Worm (Caenorhabditis elegans) whole organism, L4 larva: ENCODE results near the gene lgc-31.

ENCODE experiments used
- D1046.2 ChIP-seq: fragments of 200-800 bp; sonication (Bioruptor generic); IDR thresholded peaks from 2 replicates; pipeline ENCODE4 v1.3.6; 2022; ENCODE audit warnings: missing genetic modification characterization, missing compliant biosample characterization
- F26F4.8 ChIP-seq: fragments of 200-800 bp; sonication (Bioruptor generic); conservative IDR thresholded peaks from 2 replicates; pipeline ENCODE4 v1.3.6; 2022; ENCODE audit warnings: missing genetic modification characterization, missing compliant biosample characterization
- F44E2.7 ChIP-seq: fragments of 200-800 bp; sonication (Bioruptor generic); IDR thresholded peaks from 2 replicates; pipeline ENCODE4 v2.1.2; 2022; ENCODE audit warnings: missing genetic modification characterization, missing compliant biosample characterization
- T20F7.1 ChIP-seq: fragments of 200-800 bp; sonication (Bioruptor generic); optimal IDR thresholded peaks from 2 replicates; lab custom pipeline; 2018; ENCODE audit warnings: mild to moderate bottlenecking, missing genetic modification characterization, missing compliant biosample characterization
- T26A8.4 ChIP-seq: fragments of 200-800 bp; sonication (Bioruptor generic); IDR thresholded peaks from 2 replicates; pipeline ENCODE4 v1.3.6; 2022; ENCODE audit warnings: missing genetic modification characterization, missing compliant biosample characterization
- Y5F2A.4 ChIP-seq: fragments of 200-800 bp; sonication (Bioruptor generic); optimal IDR thresholded peaks from 2 replicates; lab custom pipeline; 2018; ENCODE audit warnings: mild to moderate bottlenecking, missing genetic modification characterization, missing compliant biosample characterization
- ZK337.2 ChIP-seq: fragments of 200-800 bp; sonication (Bioruptor generic); IDR thresholded peaks from 2 replicates; pipeline ENCODE4 v1.3.6; 2022; ENCODE audit warnings: missing genetic modification reagents, missing genetic modification characterization, missing compliant biosample characterization
- ZK546.5 ChIP-seq, 2 experiments: sonication (generic microtip); optimal IDR thresholded peaks; 2 replicates each; lab custom pipeline; 2017; ENCODE audit warnings: missing biosample characterization in 2 of 2, missing genetic modification characterization in 2 of 2
- aly-2 ChIP-seq: sonication (generic microtip); optimal IDR thresholded peaks from 2 replicates; lab custom pipeline; 2018; ENCODE audit warnings: missing biosample characterization, missing genetic modification characterization
- ama-1 ChIP-seq: fragments of 150-350 bp; optimal IDR thresholded peaks from 2 replicates; lab custom pipeline; 2014; ENCODE audit warnings: inconsistent platforms, mixed read lengths
- ceh-32 ChIP-seq: sonication (generic microtip); optimal IDR thresholded peaks from 2 replicates; lab custom pipeline; 2016; ENCODE audit warnings: mild to moderate bottlenecking, missing genetic modification characterization, missing compliant biosample characterization; ENCODE audit not compliant: poor library complexity
- ceh-44 ChIP-seq: fragments of 200-800 bp; sonication (Bioruptor generic); IDR thresholded peaks from 2 replicates; pipeline ENCODE4 v1.3.6; 2022; ENCODE audit warnings: missing genetic modification reagents, missing genetic modification characterization, missing compliant biosample characterization
- ceh-62 ChIP-seq: sonication (generic microtip); optimal IDR thresholded peaks from 2 replicates; lab custom pipeline; 2017; ENCODE audit warnings: missing biosample characterization, missing genetic modification characterization
- ctbp-1 ChIP-seq: fragments of 200-800 bp; sonication (Bioruptor generic); IDR thresholded peaks from 2 replicates; pipeline ENCODE4 v1.3.6; 2022; ENCODE audit warnings: missing genetic modification reagents, missing genetic modification characterization, missing compliant biosample characterization
- daf-12 ChIP-seq: fragments of 150-350 bp; optimal IDR thresholded peaks from 2 replicates; lab custom pipeline; 2014; ENCODE audit warnings: missing biosample characterization, missing genetic modification reagents, missing genetic modification characterization
- daf-16 ChIP-seq, 3 experiments: sonication (generic microtip); optimal IDR thresholded peaks; 2 replicates each; lab custom pipeline; 2016 to 2017; ENCODE audit warnings: missing genetic modification characterization in 3 of 3, missing genetic modification reagents in 3 of 3, mild to moderate bottlenecking in 2 of 3, missing compliant biosample characterization in 2 of 3, missing biosample characterization in 1 of 3, moderate library complexity in 1 of 3
- daf-19 ChIP-seq: fragments of 200-800 bp; sonication (Bioruptor generic); conservative IDR thresholded peaks from 2 replicates; pipeline ENCODE4 v1.3.6; 2022; ENCODE audit warnings: missing genetic modification characterization, missing compliant biosample characterization
- dmd-9 ChIP-seq: fragments of 200-800 bp; sonication (Bioruptor generic); IDR thresholded peaks from 2 replicates; pipeline ENCODE4 v1.3.6; 2022; ENCODE audit warnings: missing genetic modification reagents, missing genetic modification characterization, missing compliant biosample characterization
- dpl-1 ChIP-seq: fragments of 150-350 bp; optimal IDR thresholded peaks from 2 replicates; lab custom pipeline; 2014; ENCODE audit warnings: missing biosample characterization, missing genetic modification reagents, missing genetic modification characterization
- egl-27 ChIP-seq: sonication (generic microtip); optimal IDR thresholded peaks from 3 replicates; lab custom pipeline; 2017; ENCODE audit warnings: missing biosample characterization, missing genetic modification reagents, missing genetic modification characterization
- egl-43 ChIP-seq: fragments of 200-800 bp; sonication (Bioruptor generic); IDR thresholded peaks from 2 replicates; pipeline ENCODE4 v1.3.6; 2022; ENCODE audit warnings: missing genetic modification reagents, missing genetic modification characterization, missing compliant biosample characterization
- hlh-11 ChIP-seq: fragments of 200-800 bp; sonication (Bioruptor generic); optimal IDR thresholded peaks from 2 replicates; lab custom pipeline; 2018; ENCODE audit warnings: mild to moderate bottlenecking, missing genetic modification characterization, missing compliant biosample characterization
- hlh-30 ChIP-seq: sonication (generic microtip); optimal IDR thresholded peaks from 2 replicates; lab custom pipeline; 2017; ENCODE audit warnings: antibody characterized with exemption, mild to moderate bottlenecking, missing genetic modification characterization, missing compliant biosample characterization; ENCODE audit not compliant: insufficient read depth
- hmg-1.1 ChIP-seq: fragments of 200-800 bp; sonication (Bioruptor generic); IDR thresholded peaks from 2 replicates; pipeline ENCODE4 v1.3.6; 2022; ENCODE audit warnings: missing genetic modification reagents, missing genetic modification characterization, missing compliant biosample characterization
- jun-1 ChIP-seq: fragments of 150-350 bp; optimal IDR thresholded peaks from 2 replicates; lab custom pipeline; 2014; ENCODE audit warnings: missing biosample characterization, missing genetic modification reagents, missing genetic modification characterization
- lin-29 ChIP-seq: fragments of 200-800 bp; sonication (Bioruptor generic); IDR thresholded peaks from 2 replicates; pipeline ENCODE4 v1.3.6; 2022; ENCODE audit warnings: missing genetic modification reagents, missing genetic modification characterization, missing compliant biosample characterization
- lin-39 ChIP-seq: fragments of 150-350 bp; optimal IDR thresholded peaks from 2 replicates; lab custom pipeline; 2014; ENCODE audit warnings: missing biosample characterization, missing genetic modification reagents, missing genetic modification characterization
- lsy-2 ChIP-seq, 2 experiments: fragments of 150-350 bp in 1 of 2; sonication (generic microtip) in 1 of 2; optimal IDR thresholded peaks; 2 replicates each; lab custom pipeline; 2014 to 2017; ENCODE audit warnings: missing biosample characterization in 2 of 2, missing genetic modification characterization in 2 of 2
- madf-5 ChIP-seq, 2 experiments: fragments of 200-800 bp; sonication (Bioruptor generic); IDR thresholded peaks; 2 replicates each; pipeline ENCODE4 v1.3.6; 2022; ENCODE audit warnings: missing compliant biosample characterization in 2 of 2, missing genetic modification characterization in 2 of 2
- mdl-1 ChIP-seq, 2 experiments: fragments of 150-350 bp in 1 of 2; sonication (generic microtip) in 1 of 2; optimal IDR thresholded peaks; 2 replicates each; lab custom pipeline; 2014 to 2017; ENCODE audit warnings: missing biosample characterization in 2 of 2, missing genetic modification characterization in 2 of 2
- mdt-29 ChIP-seq: fragments of 200-800 bp; sonication (Bioruptor generic); IDR thresholded peaks from 2 replicates; pipeline ENCODE4 v1.3.6; 2022; ENCODE audit warnings: missing genetic modification reagents, missing genetic modification characterization, missing compliant biosample characterization
- mep-1 ChIP-seq: fragments of 150-350 bp; sonication (generic microtip); optimal IDR thresholded peaks from 3 replicates; lab custom pipeline; 2014; ENCODE audit warnings: missing biosample characterization, missing genetic modification characterization
- nhr-111 ChIP-seq: fragments of 200-800 bp; sonication (Bioruptor generic); optimal IDR thresholded peaks from 2 replicates; lab custom pipeline; 2018; ENCODE audit warnings: mild to moderate bottlenecking, missing genetic modification characterization, missing compliant biosample characterization
- nhr-237 ChIP-seq: sonication (generic microtip); optimal IDR thresholded peaks from 2 replicates; lab custom pipeline; 2017; ENCODE audit warnings: missing biosample characterization, missing genetic modification characterization
- nhr-41 ChIP-seq: fragments of 200-800 bp; sonication (Bioruptor generic); IDR thresholded peaks from 2 replicates; pipeline ENCODE4 v1.3.6; 2022; ENCODE audit warnings: missing genetic modification reagents, missing genetic modification characterization, missing compliant biosample characterization
- nhr-42 ChIP-seq: fragments of 200-800 bp; sonication (Bioruptor generic); IDR thresholded peaks from 2 replicates; pipeline ENCODE4 v1.3.6; 2022; ENCODE audit warnings: missing genetic modification characterization, missing compliant biosample characterization
- nhr-48 ChIP-seq: sonication (generic microtip); optimal IDR thresholded peaks from 2 replicates; lab custom pipeline; 2016; ENCODE audit warnings: mild to moderate bottlenecking, missing genetic modification characterization, missing compliant biosample characterization
- nhr-6 ChIP-seq: fragments of 150-350 bp; optimal IDR thresholded peaks from 2 replicates; lab custom pipeline; 2014; ENCODE audit warnings: missing biosample characterization, missing genetic modification characterization
- nhr-76 ChIP-seq: fragments of 150-350 bp; optimal IDR thresholded peaks from 2 replicates; lab custom pipeline; 2014; ENCODE audit warnings: missing biosample characterization, missing genetic modification characterization
- pha-4 ChIP-seq, 2 experiments: fragments of 150-350 bp in 1 of 2; fragments of 200-800 bp in 1 of 2; sonication (Bioruptor generic) in 1 of 2; IDR thresholded peaks in 1 of 2; optimal IDR thresholded peaks in 1 of 2; 2 replicates each; pipeline versions ENCODE4 v1.3.6 to Lab custom; 2014 to 2022; ENCODE audit warnings: missing genetic modification characterization in 2 of 2, missing genetic modification reagents in 2 of 2, missing biosample characterization in 1 of 2, missing compliant biosample characterization in 1 of 2
- php-3 ChIP-seq: fragments of 200-800 bp; sonication (Bioruptor generic); IDR thresholded peaks from 2 replicates; pipeline ENCODE4 v1.3.6; 2022; ENCODE audit warnings: missing genetic modification reagents, missing genetic modification characterization, missing compliant biosample characterization
- snpc-1.2 ChIP-seq: fragments of 200-800 bp; sonication (Bioruptor generic); IDR thresholded peaks from 2 replicates; pipeline ENCODE4 v1.3.6; 2022; ENCODE audit warnings: missing genetic modification reagents, missing genetic modification characterization, missing compliant biosample characterization
- snpc-4 ChIP-seq: fragments of 150-350 bp; optimal IDR thresholded peaks from 2 replicates; lab custom pipeline; 2014; ENCODE audit warnings: missing biosample characterization, missing genetic modification characterization
- spr-3 ChIP-seq: fragments of 200-800 bp; sonication (Bioruptor generic); optimal IDR thresholded peaks from 2 replicates; lab custom pipeline; 2018; ENCODE audit warnings: mild to moderate bottlenecking, missing genetic modification characterization, missing compliant biosample characterization
- vab-7 ChIP-seq: fragments of 200-800 bp; sonication (Bioruptor generic); IDR thresholded peaks from 2 replicates; pipeline ENCODE4 v1.3.6; 2022; ENCODE audit warnings: missing genetic modification reagents, missing genetic modification characterization, missing compliant biosample characterization
- zfp-2 ChIP-seq: sonication (generic microtip); optimal IDR thresholded peaks from 2 replicates; lab custom pipeline; 2016; ENCODE audit warnings: mild to moderate bottlenecking, missing genetic modification characterization, missing compliant biosample characterization
- zfp-3 ChIP-seq: fragments of 200-800 bp; sonication (Bioruptor generic); conservative IDR thresholded peaks from 2 replicates; pipeline ENCODE4 v1.3.6; 2022; ENCODE audit warnings: missing genetic modification reagents, missing genetic modification characterization, missing compliant biosample characterization
- zip-11 ChIP-seq: fragments of 200-800 bp; sonication (Bioruptor generic); IDR thresholded peaks from 2 replicates; pipeline ENCODE4 v1.3.6; 2022; ENCODE audit warnings: missing genetic modification characterization, missing compliant biosample characterization
- ztf-7 ChIP-seq: fragments of 150-350 bp; optimal IDR thresholded peaks from 2 replicates; lab custom pipeline; 2014; ENCODE audit warnings: missing biosample characterization, missing genetic modification characterization

lgc-31 gene

DNA sequence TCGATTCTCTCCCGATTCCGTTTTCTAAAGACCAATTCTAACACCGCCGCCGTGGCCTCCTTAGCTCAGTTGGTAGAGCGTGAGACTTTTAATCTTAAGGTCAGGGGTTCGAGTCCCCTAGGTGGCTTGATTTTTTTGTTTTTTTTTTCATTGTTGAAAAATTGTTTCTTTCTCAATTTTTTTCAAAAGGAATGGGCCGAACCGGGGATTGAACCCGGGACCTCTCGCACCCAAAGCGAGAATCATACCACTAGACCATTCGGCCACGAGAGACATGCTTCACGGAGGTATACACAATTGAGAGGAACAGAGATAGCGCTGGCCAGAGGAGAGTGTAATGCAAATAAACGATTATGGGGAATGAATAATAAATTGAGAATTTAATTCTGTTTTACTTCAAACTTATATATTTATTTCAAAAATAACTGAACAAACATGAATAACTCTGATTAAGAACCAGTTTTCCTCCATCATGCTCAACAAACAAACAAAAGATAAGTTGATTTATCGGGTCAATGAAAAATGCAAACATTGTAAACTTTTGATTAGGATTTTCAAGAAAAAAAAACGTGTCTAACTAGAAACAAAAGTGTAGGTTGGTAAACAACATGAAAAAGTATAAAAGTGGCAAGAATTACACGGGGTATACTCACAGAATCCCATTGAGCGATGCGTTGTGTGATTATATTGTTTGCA, 56.6 kb downstream of the lgc-31 start, which contains the start of gene pqn-71 (continued):
- TF ChIP-seq hlh-11 (peak; percentile 89), egl-43 (GFP tag; lab: Robert Waterston, UW) (peak; percentile 97), nhr-48 (tag; lab: Kevin White, UChicago) (peak; percentile 91), daf-19 (GFP tag; lab: Robert Waterston, UW) (peak; percentile 82; the same call in 1 of the 2 replicates), T26A8.4 (GFP tag; lab: Robert Waterston, UW) (peak; percentile 95), zfp-3 (GFP tag; lab: Robert Waterston, UW) (peak; percentile 90), mdl-1 (tag; optimal IDR thresholded peaks at IDR 0.05; lab: Kevin White, UChicago) (peak; percentile 46 to 77), php-3 (GFP tag; lab: Robert Waterston, UW) (peak; percentile 80), ZK546.5 (tag; optimal IDR thresholded peaks at IDR 0.05; lab: Kevin White, UChicago) (no peak), lin-39 (no peak), ctbp-1 (peak; percentile 94), snpc-4 (tag; lab: Kevin White, UChicago) (peak; percentile 27), lin-29 (GFP tag; lab: Robert Waterston, UW) (peak; percentile 93), aly-2 (peak; percentile 48), D1046.2 (GFP tag; lab: Robert Waterston, UW) (peak; percentile 93), nhr-237 (tag; lab: Kevin White, UChicago) (peak; percentile 46), nhr-111 (peak; percentile 86), Y5F2A.4 (GFP tag; lab: Kevin White, UChicago) (peak; percentile 81), spr-3 (GFP tag; lab: Kevin White, UChicago) (peak; percentile 91), jun-1 (tag; lab: Kevin White, UChicago) (peak; percentile 75), hmg-1.1 (GFP tag; lab: Robert Waterston, UW) (peak; percentile 97), ceh-44 (GFP tag; lab: Robert Waterston, UW) (peak; percentile 93), lsy-2 (tag; optimal IDR thresholded peaks at IDR 0.05; lab: Kevin White, UChicago) (no peak), snpc-1.2 (peak; percentile 92), daf-12 (no peak), madf-5 (GFP tag; IDR thresholded peaks at IDR 0.05; lab: Robert Waterston, UW) (peak; percentile 94 to 95), zfp-2 (peak; percentile 79), dmd-9 (peak; percentile 95), pha-4 (GFP tag; IDR thresholded peaks at IDR 0.05; lab: Robert Waterston, UW) (no peak; the same call in none of the 2 replicates), pha-4 (tag; optimal IDR thresholded peaks at IDR 0.05; lab: Kevin White, UChicago) (peak; percentile 53), F44E2.7 (GFP tag; lab: Robert Waterston, UW) (peak; percentile 95), ZK337.2 (peak; percentile 60), zip-11 (GFP tag; lab: Robert Waterston, UW) (peak; percentile 85; the same call in 1 of the 2 replicates), ztf-7 (no peak), nhr-41 (GFP tag; lab: Robert Waterston, UW) (peak; percentile 91), mep-1 (tag; lab: Kevin White, UChicago) (peak; percentile 96), ceh-62 (tag; lab: Kevin White, UChicago) (no peak), nhr-6 (tag; lab: Kevin White, UChicago) (peak; percentile 51), nhr-42 (GFP tag; lab: Robert Waterston, UW) (peak; percentile 94), dpl-1 (GFP tag; lab: Kevin White, UChicago) (peak; percentile 66), T20F7.1 (no peak), ceh-32 (tag; lab: Kevin White, UChicago) (peak; percentile 74), nhr-76 (tag; lab: Kevin White, UChicago) (peak; percentile 12), hlh-30 (tag; lab: Kevin White, UChicago) (peak; percentile 91), vab-7 (GFP tag; lab: Robert Waterston, UW) (peak; percentile 91), ama-1 (lab: Kevin White, UChicago) (no peak), egl-27 (no peak), mdt-29 (GFP tag; lab: Robert Waterston, UW) (peak; percentile 93), F26F4.8 (GFP tag; lab: Robert Waterston, UW) (peak; percentile 97), daf-16 (GFP tag; optimal IDR thresholded peaks at IDR 0.05; lab: Kevin White, UChicago) (peak; percentile 91 to 96), daf-16 (tag; optimal IDR thresholded peaks at IDR 0.05; lab: Kevin White, UChicago) (peak; percentile 84)
